Fruit fly (Drosophila melanogaster): ENCODE measurements around the gene CG31510.

Gene CG31510

DNA sequence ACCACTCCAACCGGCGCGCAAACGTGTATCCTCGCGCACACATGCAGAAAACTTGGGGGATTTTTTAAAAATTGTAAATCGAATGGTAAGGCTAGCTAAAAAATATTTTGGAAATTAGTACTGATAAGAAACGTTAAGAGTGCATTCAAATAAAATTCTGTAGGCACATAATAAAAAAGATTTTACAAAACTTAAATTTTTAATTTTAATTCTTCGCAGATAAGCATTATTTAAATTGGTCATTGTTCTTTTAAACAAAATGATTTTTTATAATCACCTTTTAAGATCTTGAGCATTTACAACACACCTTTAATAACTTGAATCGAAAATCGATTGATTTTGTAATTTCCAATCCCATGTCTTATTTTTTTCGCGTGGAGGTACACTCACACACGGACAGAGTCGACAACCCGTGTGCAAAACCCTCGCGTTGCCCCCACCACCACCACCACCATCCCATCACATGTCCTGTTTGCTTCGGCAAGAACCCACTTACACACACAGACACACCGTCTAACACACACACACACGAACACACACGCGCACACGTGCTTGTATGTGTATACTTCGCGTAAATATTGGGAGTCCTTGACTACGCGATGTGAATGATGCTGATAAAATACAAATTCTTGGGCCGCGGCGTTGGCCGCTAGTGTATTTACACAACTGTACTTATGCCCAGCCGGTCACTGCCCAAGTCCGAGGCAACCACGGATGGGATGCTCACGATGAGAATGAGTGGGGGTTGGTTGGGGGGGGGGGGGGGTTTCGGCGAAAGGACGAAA is 44.9 kb upstream of the CG31510 start (continued):
- TF ChIP-seq slp2 (GFP tag; optimal IDR thresholded peaks at IDR 0.05) (no peak), fu2 (GFP tag; optimal IDR thresholded peaks at IDR 0.05) (no peak), CG18599 (GFP tag; optimal IDR thresholded peaks at IDR 0.05) (no peak), da (GFP tag; optimal IDR thresholded peaks at IDR 0.05) (no peak), Hey (tag; optimal IDR thresholded peaks at IDR 0.05) (peak; percentile 63), CG11504 (tag; optimal IDR thresholded peaks at IDR 0.05) (peak; percentile 36), Scr (GFP tag; IDR thresholded peaks at IDR 0.05; ENCODE audit: partially characterized antibody) (no peak), CG4854 (GFP tag; optimal IDR thresholded peaks at IDR 0.05) (no peak), Ets97D (GFP tag; optimal IDR thresholded peaks at IDR 0.05) (no peak), CG17361 (GFP tag; IDR thresholded peaks at IDR 0.05) (0 out of 3 replicates have a peak, but pooled peaks have one; percentile 33), Dref (GFP tag; IDR thresholded peaks at IDR 0.05) (no peak), CG12659 (GFP tag; optimal IDR thresholded peaks at IDR 0.05) (peak; percentile 16), CG8089 (GFP tag; optimal IDR thresholded peaks at IDR 0.05) (no peak), Meics (GFP tag; optimal IDR thresholded peaks at IDR 0.05) (peak; percentile 21), Hr39 (optimal IDR thresholded peaks at IDR 0.05) (peak; percentile 21), Xrp1 (GFP tag; IDR thresholded peaks at IDR 0.05) (no peak), sim (GFP tag; IDR thresholded peaks at IDR 0.05) (no peak), CG10267 (tag; optimal IDR thresholded peaks at IDR 0.05) (no peak), gce (GFP tag; IDR thresholded peaks at IDR 0.05) (no peak), CG3847 (GFP tag; IDR thresholded peaks at IDR 0.05) (no peak), chinmo (GFP tag; IDR thresholded peaks at IDR 0.05; ENCODE audit: partially characterized antibody) (0 out of 4 replicates have a peak, but pooled peaks have one; percentile 32), ind (GFP tag; optimal IDR thresholded peaks at IDR 0.05) (no peak), gem (tag; optimal IDR thresholded peaks at IDR 0.05) (peak; percentile 47), Gsc (GFP tag; IDR thresholded peaks at IDR 0.05) (no peak), Sin3A (optimal IDR thresholded peaks at IDR 0.05) (no peak), CG7963 (GFP tag; IDR thresholded peaks at IDR 0.05; ENCODE audit: partially characterized antibody) (no peak), CG15011 (GFP tag; optimal IDR thresholded peaks at IDR 0.05) (no peak), CG30403 (GFP tag; optimal IDR thresholded peaks at IDR 0.05) (peak; percentile 17), CG9437 (GFP tag; optimal IDR thresholded peaks at IDR 0.05) (no peak), croc (GFP tag; conservative IDR thresholded peaks at IDR 0.05) (no peak), CG1832 (GFP tag; optimal IDR thresholded peaks at IDR 0.05) (no peak), CG13424 (tag; optimal IDR thresholded peaks at IDR 0.05) (peak; percentile 16), bsh (GFP tag; optimal IDR thresholded peaks at IDR 0.05) (no peak), Hmr (GFP tag; optimal IDR thresholded peaks at IDR 0.05) (peak; percentile 29), crp (GFP tag; optimal IDR thresholded peaks at IDR 0.05) (no peak), en (GFP tag; optimal IDR thresholded peaks at IDR 0.05) (no peak), CG10147 (GFP tag; optimal IDR thresholded peaks at IDR 0.05) (no peak), CG17359 (tag; optimal IDR thresholded peaks at IDR 0.05) (no peak), CG2678 (tag; optimal IDR thresholded peaks at IDR 0.05) (peak; percentile 58), Med (GFP tag) (peak; percentile 31), h (optimal IDR thresholded peaks at IDR 0.05) (no peak), CG6689 (GFP tag; IDR thresholded peaks at IDR 0.05) (no peak), hbn (GFP tag; IDR thresholded peaks at IDR 0.05; ENCODE audit: partially characterized antibody) (no peak), CG32532 (GFP tag; IDR thresholded peaks at IDR 0.05) (no peak), CG31365 (tag; optimal IDR thresholded peaks at IDR 0.05) (no peak), pum (GFP tag; optimal IDR thresholded peaks at IDR 0.05) (no peak), CG30020 (tag; optimal IDR thresholded peaks at IDR 0.05) (no peak), wek (GFP tag; optimal IDR thresholded peaks at IDR 0.05) (no peak), Hr78 (GFP tag; optimal IDR thresholded peaks at IDR 0.05) (no peak), CG7839 (tag; optimal IDR thresholded peaks at IDR 0.05) (peak; percentile 43)
